Fruit fly (Drosophila melanogaster): ENCODE measurements around the gene GC2.

DNA sequence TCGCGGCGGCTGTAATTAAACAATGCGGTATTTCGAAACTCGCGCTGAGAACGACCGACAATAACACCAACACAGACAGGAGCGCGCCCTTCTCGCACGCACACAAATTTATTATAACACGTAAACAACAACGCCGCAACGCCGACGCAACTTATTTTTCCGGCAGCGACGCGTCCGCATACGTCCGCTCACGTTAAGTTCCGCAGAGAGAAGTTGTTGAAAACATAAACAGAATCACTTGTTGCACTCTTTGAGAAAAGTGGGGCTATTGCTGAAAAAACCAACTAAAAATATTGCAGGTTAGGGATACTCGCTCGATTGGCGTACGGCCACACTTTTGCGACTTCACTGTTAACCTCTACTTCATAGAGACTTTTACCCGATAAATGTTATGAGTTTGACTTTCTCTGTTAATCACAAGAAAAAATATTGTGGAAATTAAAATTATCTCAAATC lies 22.6 kb upstream of the GC2 start, which contains the start of gene Cad87A:
- TF ChIP-seq Dif (GFP tag; optimal IDR thresholded peaks at IDR 0.05; ENCODE audit: partially characterized antibody): peak; percentile 19
- TF ChIP-seq pan (optimal IDR thresholded peaks at IDR 0.05): no peak
- no peak for TF ChIP-seq br (GFP tag; optimal IDR thresholded peaks at IDR 0.05)
- TF ChIP-seq psq (GFP tag; optimal IDR thresholded peaks at IDR 0.05): no peak
- no peak for TF ChIP-seq ey (GFP tag; optimal IDR thresholded peaks at IDR 0.05)
- TF ChIP-seq tai (GFP tag; optimal IDR thresholded peaks at IDR 0.05): no peak
- TF ChIP-seq Hr78 (GFP tag; optimal IDR thresholded peaks at IDR 0.05): no peak
- peak; percentile 3 for TF ChIP-seq fru (GFP tag; optimal IDR thresholded peaks at IDR 0.05)
- TF ChIP-seq HLH106 (tag; optimal IDR thresholded peaks at IDR 0.05): no peak
- no peak for TF ChIP-seq OdsH (GFP tag; optimal IDR thresholded peaks at IDR 0.05)
- TF ChIP-seq rgr (GFP tag; optimal IDR thresholded peaks at IDR 0.05): no peak
- TF ChIP-seq Dfd (GFP tag; optimal IDR thresholded peaks at IDR 0.05): no peak
